Fruit fly (Drosophila melanogaster): ENCODE results near the gene Npc2b.

The Npc2b gene

dm6 chr3R:14122347-14122812 lies 33.1 kb downstream of the Npc2b start, which contains the start of the genes Abi and twf:
TSS of gene Abi (minus strand) at chr3R:14122420.
TSS of gene twf (plus strand) at chr3R:14122654.
- no peak for TF ChIP-seq Hnf4 (GFP tag; optimal IDR thresholded peaks at IDR 0.05)
- peak; percentile 68 for TF ChIP-seq fru (GFP tag; optimal IDR thresholded peaks at IDR 0.05)
- peak; percentile 57 for TF ChIP-seq dmrt93B (GFP tag; optimal IDR thresholded peaks at IDR 0.05)
- peak; percentile 76 for TF ChIP-seq dsf (GFP tag; optimal IDR thresholded peaks at IDR 0.05; ENCODE audit: borderline replicate concordance)
- no peak for TF ChIP-seq N (GFP tag; optimal IDR thresholded peaks at IDR 0.05)
- TF ChIP-seq Myc (optimal IDR thresholded peaks at IDR 0.05): peak; percentile 84
- TF ChIP-seq Sp1 (GFP tag; optimal IDR thresholded peaks at IDR 0.05): no peak
- no peak for TF ChIP-seq Dif (GFP tag; optimal IDR thresholded peaks at IDR 0.05; ENCODE audit: partially characterized antibody)
- TF ChIP-seq brk (GFP tag; optimal IDR thresholded peaks at IDR 0.05): no peak
- no peak for TF ChIP-seq lola (GFP tag; optimal IDR thresholded peaks at IDR 0.05)
- no peak for TF ChIP-seq usp (GFP tag; optimal IDR thresholded peaks at IDR 0.05)
- no peak for TF ChIP-seq Dfd (GFP tag; optimal IDR thresholded peaks at IDR 0.05)
- peak; percentile 68 for TF ChIP-seq GATAd (GFP tag; optimal IDR thresholded peaks at IDR 0.05)
- no peak for TF ChIP-seq Abd-B (GFP tag; optimal IDR thresholded peaks at IDR 0.05)
- TF ChIP-seq Mio (GFP tag; optimal IDR thresholded peaks at IDR 0.05): no peak
- peak; percentile 86 for TF ChIP-seq sv (GFP tag; optimal IDR thresholded peaks at IDR 0.05)
- peak; percentile 56 for TF ChIP-seq sage (GFP tag; optimal IDR thresholded peaks at IDR 0.05)
- no peak for TF ChIP-seq Rel (GFP tag; optimal IDR thresholded peaks at IDR 0.05)
- peak; percentile 92 for TF ChIP-seq Rel (tag; optimal IDR thresholded peaks at IDR 0.05)
- peak; percentile 78 for TF ChIP-seq rgr (GFP tag; optimal IDR thresholded peaks at IDR 0.05)
- TF ChIP-seq OdsH (GFP tag; optimal IDR thresholded peaks at IDR 0.05): peak; percentile 68
- peak; percentile 68 for TF ChIP-seq psq (GFP tag; optimal IDR thresholded peaks at IDR 0.05)
- TF ChIP-seq jim (GFP tag; optimal IDR thresholded peaks at IDR 0.05): no peak
- peak; percentile 51 for TF ChIP-seq CG9705 (GFP tag; optimal IDR thresholded peaks at IDR 0.05)
- TF ChIP-seq woc (GFP tag; optimal IDR thresholded peaks at IDR 0.05): peak; percentile 16
- TF ChIP-seq pan (optimal IDR thresholded peaks at IDR 0.05): no peak
- no peak for TF ChIP-seq Hr78 (GFP tag; optimal IDR thresholded peaks at IDR 0.05)
- peak in 1 of 2 experiments; percentile 84 for TF ChIP-seq foxo (GFP tag; optimal IDR thresholded peaks at IDR 0.05)
- peak; percentile 21 for TF ChIP-seq CG32264 (GFP tag; optimal IDR thresholded peaks at IDR 0.05)
- TF ChIP-seq Hr83 (GFP tag; optimal IDR thresholded peaks at IDR 0.05; ENCODE audit: poor library complexity, severe bottlenecking): peak; percentile 84
- no peak for TF ChIP-seq dl (GFP tag; optimal IDR thresholded peaks at IDR 0.05; ENCODE audit: insufficient read depth in 1 of 2, partially characterized antibody in 2 of 2)
- TF ChIP-seq br (GFP tag; optimal IDR thresholded peaks at IDR 0.05): peak; percentile 63
- TF ChIP-seq Jra (GFP tag; optimal IDR thresholded peaks at IDR 0.05): no peak
- TF ChIP-seq h (GFP tag; optimal IDR thresholded peaks at IDR 0.05): peak; percentile 80
- no peak for TF ChIP-seq tai (GFP tag; optimal IDR thresholded peaks at IDR 0.05)
- TF ChIP-seq Vsx2 (GFP tag; optimal IDR thresholded peaks at IDR 0.05; ENCODE audit: partially characterized antibody): no peak
- peak; percentile 66 for TF ChIP-seq ey (GFP tag; optimal IDR thresholded peaks at IDR 0.05)
- TF ChIP-seq HLH106 (tag; optimal IDR thresholded peaks at IDR 0.05): peak; percentile 65
- no peak for TF ChIP-seq CrebA (GFP tag; optimal IDR thresholded peaks at IDR 0.05; ENCODE audit: borderline replicate concordance)

- TF ChIP-seq Sp1 (GFP tag; optimal IDR thresholded peaks at IDR 0.05): peak; percentile 91
- no peak for TF ChIP-seq Abd-B (GFP tag; optimal IDR thresholded peaks at IDR 0.05)
- TF ChIP-seq Vsx2 (GFP tag; optimal IDR thresholded peaks at IDR 0.05; ENCODE audit: partially characterized antibody): no peak
- peak; percentile 55 for TF ChIP-seq Hr83 (GFP tag; optimal IDR thresholded peaks at IDR 0.05; ENCODE audit: poor library complexity, severe bottlenecking)
- peak; percentile 77 for TF ChIP-seq br (GFP tag; optimal IDR thresholded peaks at IDR 0.05)
- peak; percentile 95 for TF ChIP-seq rgr (GFP tag; optimal IDR thresholded peaks at IDR 0.05)
- peak; percentile 96 for TF ChIP-seq HLH106 (tag; optimal IDR thresholded peaks at IDR 0.05)
- TF ChIP-seq Rel (GFP tag; optimal IDR thresholded peaks at IDR 0.05): peak; percentile 25
- TF ChIP-seq Rel (tag; optimal IDR thresholded peaks at IDR 0.05): peak; percentile 66
- peak; percentile 77 for TF ChIP-seq ey (GFP tag; optimal IDR thresholded peaks at IDR 0.05)
- TF ChIP-seq Mio (GFP tag; optimal IDR thresholded peaks at IDR 0.05): no peak
- TF ChIP-seq foxo (GFP tag; optimal IDR thresholded peaks at IDR 0.05): peak in 1 of 2 experiments; percentile 95
- peak; percentile 6 for TF ChIP-seq jim (GFP tag; optimal IDR thresholded peaks at IDR 0.05)
- peak; percentile 86 for TF ChIP-seq fru (GFP tag; optimal IDR thresholded peaks at IDR 0.05)
- TF ChIP-seq sage (GFP tag; optimal IDR thresholded peaks at IDR 0.05): peak; percentile 67
- TF ChIP-seq Myc (optimal IDR thresholded peaks at IDR 0.05): peak; percentile 52
- no peak for TF ChIP-seq Dfd (GFP tag; optimal IDR thresholded peaks at IDR 0.05)
- TF ChIP-seq h (GFP tag; optimal IDR thresholded peaks at IDR 0.05): peak; percentile 88
- TF ChIP-seq CrebA (GFP tag; optimal IDR thresholded peaks at IDR 0.05; ENCODE audit: borderline replicate concordance): no peak
- no peak for TF ChIP-seq pan (optimal IDR thresholded peaks at IDR 0.05)
- no peak for TF ChIP-seq lola (GFP tag; optimal IDR thresholded peaks at IDR 0.05)
- TF ChIP-seq Hr78 (GFP tag; optimal IDR thresholded peaks at IDR 0.05): no peak
- peak; percentile 93 for TF ChIP-seq OdsH (GFP tag; optimal IDR thresholded peaks at IDR 0.05)
- peak; percentile 93 for TF ChIP-seq psq (GFP tag; optimal IDR thresholded peaks at IDR 0.05)
- peak; percentile 64 for TF ChIP-seq GATAd (GFP tag; optimal IDR thresholded peaks at IDR 0.05)
- peak; percentile 5 for TF ChIP-seq CG32264 (GFP tag; optimal IDR thresholded peaks at IDR 0.05)
- TF ChIP-seq Hnf4 (GFP tag; optimal IDR thresholded peaks at IDR 0.05): peak; percentile 94
- peak; percentile 89 for TF ChIP-seq brk (GFP tag; optimal IDR thresholded peaks at IDR 0.05)
- no peak for TF ChIP-seq Dif (GFP tag; optimal IDR thresholded peaks at IDR 0.05; ENCODE audit: partially characterized antibody)
- TF ChIP-seq woc (GFP tag; optimal IDR thresholded peaks at IDR 0.05): peak; percentile 66
- TF ChIP-seq dmrt93B (GFP tag; optimal IDR thresholded peaks at IDR 0.05): peak; percentile 92
- TF ChIP-seq sv (GFP tag; optimal IDR thresholded peaks at IDR 0.05): peak; percentile 80
- peak; percentile 89 for TF ChIP-seq CG9705 (GFP tag; optimal IDR thresholded peaks at IDR 0.05)
- peak; percentile 86 for TF ChIP-seq dsf (GFP tag; optimal IDR thresholded peaks at IDR 0.05; ENCODE audit: borderline replicate concordance)
- TF ChIP-seq tai (GFP tag; optimal IDR thresholded peaks at IDR 0.05): no peak
- peak; percentile 86 for TF ChIP-seq Jra (GFP tag; optimal IDR thresholded peaks at IDR 0.05)
- no peak for TF ChIP-seq usp (GFP tag; optimal IDR thresholded peaks at IDR 0.05)
- TF ChIP-seq dl (GFP tag; optimal IDR thresholded peaks at IDR 0.05; ENCODE audit: insufficient read depth in 1 of 2, partially characterized antibody in 2 of 2): no peak
Observed at dm6 chr3R:14125479-14126121, 36.3 kb downstream of the Npc2b start, which contains the start of the genes 140up and Polr2B. TSS of gene 140up (minus strand) at chr3R:14125548. TSS of gene Polr2B (plus strand) at chr3R:14125791.

Measured in whole organism, wandering third instar larva.